Worm (Caenorhabditis elegans): Measurements from ENCODE around the gene polq-1.

Gene polq-1

ce11 chrIII:5838159-5839046, 35.4 kb upstream of the polq-1 start:
- TF ChIP-seq jun-1 (tag; optimal IDR thresholded peaks at IDR 0.05) (peak; percentile 35), mdl-1 (tag; optimal IDR thresholded peaks at IDR 0.05) (peak; percentile 11), nhr-28 (tag; optimal IDR thresholded peaks at IDR 0.05) (no peak), elt-2 (tag; optimal IDR thresholded peaks at IDR 0.05) (peak; percentile 95), lsy-12 (tag; optimal IDR thresholded peaks at IDR 0.05) (peak; percentile 53), fos-1 (tag; optimal IDR thresholded peaks at IDR 0.05) (no peak), sea-2 (GFP tag; optimal IDR thresholded peaks at IDR 0.05) (no peak), snpc-4 (tag; optimal IDR thresholded peaks at IDR 0.05) (no peak), nhr-23 (tag; optimal IDR thresholded peaks at IDR 0.05) (peak; percentile 46), pha-4 (tag; optimal IDR thresholded peaks at IDR 0.05) (peak; percentile 75), ceh-82 (tag; optimal IDR thresholded peaks at IDR 0.05) (no peak), ama-1 (optimal IDR thresholded peaks at IDR 0.05) (peak; percentile 73), lin-39 (tag; optimal IDR thresholded peaks at IDR 0.05) (no peak), daf-12 (tag; optimal IDR thresholded peaks at IDR 0.05) (no peak), nhr-43 (tag; optimal IDR thresholded peaks at IDR 0.05; ENCODE audit: poor library complexity, severe bottlenecking) (peak; percentile 44), elt-1 (tag; optimal IDR thresholded peaks at IDR 0.05) (peak; percentile 59), nfya-1 (tag; optimal IDR thresholded peaks at IDR 0.05; ENCODE audit: insufficient read depth) (peak; percentile 14), ceh-16 (tag; optimal IDR thresholded peaks at IDR 0.05) (no peak), pqm-1 (tag; optimal IDR thresholded peaks at IDR 0.05) (peak; percentile 93), unc-62 (GFP tag; optimal IDR thresholded peaks at IDR 0.05) (no peak), ztf-4 (tag; optimal IDR thresholded peaks at IDR 0.05) (no peak), unc-39 (tag; optimal IDR thresholded peaks at IDR 0.05) (no peak), nhr-12 (tag; optimal IDR thresholded peaks at IDR 0.05) (no peak), hmg-11 (tag; optimal IDR thresholded peaks at IDR 0.05) (no peak), egl-27 (tag; optimal IDR thresholded peaks at IDR 0.05) (no peak), nhr-237 (tag; optimal IDR thresholded peaks at IDR 0.05) (no peak)

DNA sequence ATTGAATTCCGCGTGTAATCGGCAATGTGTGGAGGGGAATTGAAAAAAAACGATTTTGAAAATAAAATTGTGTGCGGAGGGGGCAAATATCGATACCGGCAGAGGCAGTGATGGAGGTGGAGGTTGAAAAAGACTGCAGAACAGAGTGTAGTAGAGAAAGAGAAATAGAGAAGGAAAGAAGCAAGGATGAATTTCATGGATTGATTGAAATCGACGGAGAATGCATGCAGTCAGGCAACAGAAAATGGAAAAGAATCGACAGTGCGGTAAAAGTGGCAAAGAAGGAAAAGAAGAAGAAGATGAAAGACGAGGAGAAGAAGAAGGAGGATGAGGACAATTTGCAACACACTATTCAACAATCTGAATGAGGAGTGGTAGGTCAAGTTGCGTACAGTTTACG, 33.9 kb upstream of the polq-1 start, which contains the start of gene W04D12.1:
Gene W04D12.1 (plus strand): TSS at position 111 of the 400 bp plus-strand sequence.
- TF ChIP-seq nhr-25 (tag; optimal IDR thresholded peaks at IDR 0.05) (no peak), nhr-23 (tag; optimal IDR thresholded peaks at IDR 0.05) (peak; percentile 8), fkh-2 (tag; optimal IDR thresholded peaks at IDR 0.05) (no peak), ztf-4 (tag; optimal IDR thresholded peaks at IDR 0.05) (no peak), elt-3 (tag; optimal IDR thresholded peaks at IDR 0.05) (no peak), ZK546.5 (tag; optimal IDR thresholded peaks at IDR 0.05) (no peak), unc-62 (GFP tag; optimal IDR thresholded peaks at IDR 0.05) (no peak), eor-1 (tag; optimal IDR thresholded peaks at IDR 0.05) (no peak), unc-39 (tag; optimal IDR thresholded peaks at IDR 0.05) (no peak), tbx-2 (tag; optimal IDR thresholded peaks at IDR 0.05) (no peak), lin-39 (tag; optimal IDR thresholded peaks at IDR 0.05) (no peak), pha-4 (tag; optimal IDR thresholded peaks at IDR 0.05) (peak; percentile 43), nhr-28 (tag; optimal IDR thresholded peaks at IDR 0.05) (no peak), zag-1 (tag; optimal IDR thresholded peaks at IDR 0.05) (no peak), ceh-28 (tag; optimal IDR thresholded peaks at IDR 0.05) (peak; percentile 11), nhr-67 (tag; optimal IDR thresholded peaks at IDR 0.05) (no peak), nfya-1 (tag; optimal IDR thresholded peaks at IDR 0.05; ENCODE audit: insufficient read depth) (peak; percentile 19), ceh-16 (tag; optimal IDR thresholded peaks at IDR 0.05) (no peak), ceh-82 (tag; optimal IDR thresholded peaks at IDR 0.05) (no peak), R02D3.7 (tag; optimal IDR thresholded peaks at IDR 0.05) (no peak), egl-5 (tag; optimal IDR thresholded peaks at IDR 0.05) (no peak), elt-2 (tag; optimal IDR thresholded peaks at IDR 0.05) (no peak), nhr-76 (tag; optimal IDR thresholded peaks at IDR 0.05) (no peak)

DNA sequence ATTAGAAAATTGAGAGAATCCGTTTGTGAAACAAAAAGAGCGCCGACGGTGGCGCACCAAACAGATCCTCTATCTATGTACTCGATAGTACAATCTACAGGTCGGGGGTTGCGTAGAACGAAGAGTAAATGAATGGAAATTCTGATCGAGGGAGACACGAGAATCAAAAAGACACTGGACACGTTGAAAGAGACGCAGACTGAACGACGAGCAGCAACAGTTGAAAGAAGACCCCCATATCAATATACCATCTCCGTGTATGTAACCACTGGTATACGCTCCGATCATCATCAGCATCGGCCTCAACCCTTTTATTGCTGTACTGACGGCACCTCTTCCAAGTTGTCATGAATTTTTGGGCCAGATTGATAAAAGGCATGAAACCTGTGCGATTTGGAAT, 33.3 kb upstream of the polq-1 start:
- no peak for TF ChIP-seq egl-27 (tag; optimal IDR thresholded peaks at IDR 0.05)
- peak; percentile 50 for TF ChIP-seq elt-1 (tag; optimal IDR thresholded peaks at IDR 0.05)
- TF ChIP-seq nhr-23 (tag; optimal IDR thresholded peaks at IDR 0.05) = peak; percentile 51
- no peak for TF ChIP-seq hmg-11 (tag; optimal IDR thresholded peaks at IDR 0.05)
- no peak for TF ChIP-seq ceh-9 (tag; optimal IDR thresholded peaks at IDR 0.05)
- no peak for TF ChIP-seq ZK546.5 (tag; optimal IDR thresholded peaks at IDR 0.05)
- TF ChIP-seq snpc-4 (tag; optimal IDR thresholded peaks at IDR 0.05) = no peak
- TF ChIP-seq pha-4 (tag; optimal IDR thresholded peaks at IDR 0.05) = peak; percentile 10
- no peak for TF ChIP-seq nhr-237 (tag; optimal IDR thresholded peaks at IDR 0.05)

Data from whole organism, L3 larva.